Worm (Caenorhabditis elegans) whole organism, young adult: ENCODE data around the gene C05D9.9.

Experiments used
- B0336.3 ChIP-seq: fragments of 200-800 bp; sonication (Bioruptor generic); IDR thresholded peaks from 2 replicates; pipeline ENCODE4 v1.3.6; 2022; ENCODE audit warnings: missing genetic modification characterization, missing compliant biosample characterization
- F37B4.10 ChIP-seq: fragments of 200-800 bp; sonication (Bioruptor generic); IDR thresholded peaks from 2 replicates; pipeline ENCODE4 v1.3.6; 2022; ENCODE audit warnings: missing genetic modification characterization, missing compliant biosample characterization
- ets-4 ChIP-seq: fragments of 200-800 bp; sonication (Bioruptor generic); optimal IDR thresholded peaks from 2 replicates; lab custom pipeline; 2018; ENCODE audit warnings: mild to moderate bottlenecking, missing genetic modification characterization, missing compliant biosample characterization
- fkh-3 ChIP-seq: sonication (generic microtip); optimal IDR thresholded peaks from 2 replicates; lab custom pipeline; 2016; ENCODE audit warnings: mild to moderate bottlenecking, missing genetic modification characterization, missing compliant biosample characterization
- madf-6 ChIP-seq: fragments of 200-800 bp; sonication (Bioruptor generic); IDR thresholded peaks from 2 replicates; pipeline ENCODE4 v1.3.6; 2022; ENCODE audit warnings: missing genetic modification reagents, missing genetic modification characterization, missing compliant biosample characterization
- pha-4 ChIP-seq: fragments of 150-350 bp; sonication (generic microtip); optimal IDR thresholded peaks from 2 replicates; lab custom pipeline; 2014; ENCODE audit warnings: missing biosample characterization, missing genetic modification reagents, missing genetic modification characterization
- sdz-38 ChIP-seq: sonication (generic microtip); optimal IDR thresholded peaks from 2 replicates; lab custom pipeline; 2016; ENCODE audit warnings: missing genotype, missing genetic modification characterization, missing compliant biosample characterization
- tbp1 ChIP-seq: fragments of 200-800 bp; sonication (Bioruptor generic); optimal IDR thresholded peaks from 2 replicates; lab custom pipeline; 2018; ENCODE audit warnings: mild to moderate bottlenecking, missing genetic modification characterization, missing compliant biosample characterization
- xnd-1 ChIP-seq: sonication (generic microtip); optimal IDR thresholded peaks from 2 replicates; lab custom pipeline; 2016; ENCODE audit warnings: missing genotype, missing genetic modification reagents, missing genetic modification characterization, missing compliant biosample characterization
- zfh-2 ChIP-seq: fragments of 200-800 bp; sonication (Bioruptor generic); conservative IDR thresholded peaks from 2 replicates; pipeline ENCODE4 v1.3.6; 2022; ENCODE audit warnings: missing genetic modification reagents, missing genetic modification characterization, missing compliant biosample characterization

DNA sequence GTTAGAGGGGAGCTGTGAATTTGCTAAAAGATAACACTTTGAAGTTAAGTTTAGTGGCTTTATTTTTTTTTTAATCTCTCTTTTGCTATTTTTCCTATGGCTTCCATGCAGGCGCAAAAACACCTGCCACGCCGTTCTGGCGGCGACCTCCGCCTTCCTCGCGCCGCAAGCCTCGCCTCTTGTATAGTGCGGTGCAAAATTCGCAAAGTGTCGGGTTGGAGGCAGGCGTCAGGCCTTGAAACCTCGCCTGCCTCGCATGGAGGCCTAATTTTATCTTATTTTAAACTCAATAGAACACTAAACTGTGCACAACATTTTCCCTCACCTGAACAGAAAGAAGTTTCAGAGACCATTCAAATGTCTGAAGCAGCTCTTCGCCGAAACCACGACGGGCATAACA is 48.0 kb upstream of the C05D9.9 start:
- TF ChIP-seq zfh-2 (GFP tag; lab: Robert Waterston, UW) (peak; percentile 68), B0336.3 (GFP tag; lab: Robert Waterston, UW) (no peak), tbp1 (GFP tag; lab: Kevin White, UChicago) (no peak), madf-6 (no peak), pha-4 (no peak), fkh-3 (no peak), F37B4.10 (GFP tag; lab: Robert Waterston, UW) (no peak), ets-4 (GFP tag; lab: Kevin White, UChicago) (no peak), sdz-38 (no peak), xnd-1 (tag; lab: Kevin White, UChicago) (no peak)
